Worm (Caenorhabditis elegans): ENCODE measurements around the gene srbc-26.

DNA sequence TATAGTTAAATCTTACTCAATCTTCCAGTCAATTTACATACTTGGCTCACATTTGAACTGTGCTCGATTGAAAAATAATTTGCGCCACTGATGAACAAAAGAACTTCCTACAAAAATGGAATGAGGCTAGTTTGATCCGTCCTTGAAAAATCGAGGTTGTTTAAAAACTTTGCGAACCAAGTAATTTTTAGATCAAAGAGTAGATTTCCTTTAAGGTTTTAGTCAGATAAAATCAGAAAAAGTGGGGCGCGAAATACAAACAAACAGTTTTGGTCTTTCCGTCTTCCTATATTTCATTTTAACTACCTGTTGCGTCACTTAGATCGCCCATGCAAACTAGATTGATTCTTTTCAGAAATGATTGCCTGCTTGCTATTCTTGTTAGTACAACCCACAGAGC is 30.2 kb downstream of the srbc-26 start, which contains the start of gene Y68A4A.10:
- TF ChIP-seq T22C8.4 (GFP tag; IDR thresholded peaks at IDR 0.05) (no peak), flt-1 (GFP tag; IDR thresholded peaks at IDR 0.05) (no peak), ref-1 (GFP tag; conservative IDR thresholded peaks at IDR 0.05) (no peak), klf-2 (GFP tag; conservative IDR thresholded peaks at IDR 0.05) (no peak), ztf-23 (GFP tag; IDR thresholded peaks at IDR 0.05) (no peak), cog-1 (tag; optimal IDR thresholded peaks at IDR 0.05) (no peak), med-1 (GFP tag; optimal IDR thresholded peaks at IDR 0.05; ENCODE audit: insufficient read depth) (no peak), tab-1 (GFP tag; IDR thresholded peaks at IDR 0.05) (no peak)

All from whole organism, midembryonic.